Fruit fly (Drosophila melanogaster) whole organism, adult: ENCODE data around the gene eater.

Source experiments
- CG11617 ChIP-seq: fragments of 200-800 bp; sonication (Bioruptor generic); optimal IDR thresholded peaks from 2 replicates; lab custom pipeline; 2017; ENCODE audit warnings: mild to moderate bottlenecking, missing biosample characterization, missing genetic modification reagents, missing genetic modification characterization
- CG12768 ChIP-seq: fragments of 200-800 bp; sonication (Bioruptor generic); optimal IDR thresholded peaks from 2 replicates; lab custom pipeline; 2017; ENCODE audit warnings: missing biosample characterization, missing genetic modification characterization, mild to moderate bottlenecking, moderate library complexity, missing genetic modification reagents
- CG1620 ChIP-seq: fragments of 200-800 bp; sonication (Bioruptor generic); optimal IDR thresholded peaks from 2 replicates; lab custom pipeline; 2016; ENCODE audit warnings: missing biosample characterization, missing genetic modification characterization
- CG33017 ChIP-seq: fragments of 200-800 bp; sonication (Bioruptor generic); optimal IDR thresholded peaks from 2 replicates; lab custom pipeline; 2018; ENCODE audit warnings: missing biosample characterization, mild to moderate bottlenecking, missing genetic modification characterization, moderate library complexity
- CG7045 ChIP-seq: fragments of 200-800 bp; sonication (Bioruptor generic); optimal IDR thresholded peaks from 2 replicates; lab custom pipeline; 2017; ENCODE audit warnings: missing biosample characterization, mild to moderate bottlenecking, missing genetic modification characterization
- kay ChIP-seq: fragments of 200-800 bp; sonication (Bioruptor generic); peaks from one replicate; lab custom pipeline; 2016; ENCODE audit warnings: missing biosample characterization, missing genetic modification characterization, borderline replicate concordance
- toe ChIP-seq: fragments of 200-800 bp; sonication (Bioruptor generic); optimal IDR thresholded peaks from 2 replicates; lab custom pipeline; 2016; ENCODE audit warnings: missing biosample characterization, missing genetic modification characterization

- TF ChIP-seq kay (GFP tag; lab: Kevin White, UChicago) (no peak), CG1620 (GFP tag; lab: Kevin White, UChicago) (no peak), CG7045 (no peak), CG12768 (GFP tag; lab: Kevin White, UChicago) (no peak), toe (GFP tag; lab: Kevin White, UChicago) (no peak), CG11617 (GFP tag; lab: Kevin White, UChicago) (no peak), CG33017 (no peak)
These were observed 8.6 kb upstream of the eater start for dm6 chr3R:27108111-27108510.
